Fruit fly (Drosophila melanogaster): ENCODE results near the gene CG4619.

Gene CG4619

DNA sequence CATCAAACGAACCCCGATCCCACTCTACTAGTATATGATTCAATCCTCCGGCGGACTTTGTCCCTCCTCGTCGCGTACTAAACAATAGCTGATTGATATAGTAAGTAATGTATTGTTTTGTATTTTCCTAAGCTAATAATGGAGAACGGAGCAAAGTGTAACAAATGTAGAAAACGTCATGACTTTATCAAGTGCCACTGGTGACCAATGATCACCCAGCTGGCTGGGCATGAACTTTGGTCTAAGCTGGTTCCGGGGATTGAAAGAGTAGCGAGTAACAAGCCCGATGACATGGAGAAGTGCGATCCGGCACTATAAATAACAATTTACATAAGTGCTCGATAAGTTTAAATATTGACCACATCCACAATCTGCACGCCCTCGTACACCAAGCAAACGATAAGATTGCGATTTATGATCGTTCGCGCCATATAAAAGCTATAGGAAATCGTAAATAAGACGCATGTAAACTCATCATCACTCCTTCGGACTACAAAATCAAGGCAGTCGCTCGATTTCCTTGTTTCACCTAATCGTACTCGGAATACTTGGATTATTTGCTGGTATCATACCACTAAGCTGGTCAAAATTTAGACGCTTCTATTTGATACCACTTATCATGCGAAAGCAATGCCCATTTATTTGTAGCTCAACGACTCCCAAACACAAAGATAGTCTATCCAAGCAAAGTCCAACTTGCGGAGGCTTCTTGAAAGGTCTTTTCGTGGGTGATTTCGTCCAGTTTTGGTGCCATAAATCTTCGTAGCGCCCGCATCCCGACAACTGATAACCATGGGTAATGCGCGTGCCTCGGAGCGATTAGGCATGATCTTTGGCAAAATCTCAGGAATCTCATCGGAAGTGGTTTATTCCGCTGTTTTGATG, 10.8 kb downstream of the CG4619 start (continued):
- TF ChIP-seq bsh (GFP tag; optimal IDR thresholded peaks at IDR 0.05), result peak in 1 of 2 experiments; percentile 50
- TF ChIP-seq sd (tag; optimal IDR thresholded peaks at IDR 0.05), result peak; percentile 56

DNA sequence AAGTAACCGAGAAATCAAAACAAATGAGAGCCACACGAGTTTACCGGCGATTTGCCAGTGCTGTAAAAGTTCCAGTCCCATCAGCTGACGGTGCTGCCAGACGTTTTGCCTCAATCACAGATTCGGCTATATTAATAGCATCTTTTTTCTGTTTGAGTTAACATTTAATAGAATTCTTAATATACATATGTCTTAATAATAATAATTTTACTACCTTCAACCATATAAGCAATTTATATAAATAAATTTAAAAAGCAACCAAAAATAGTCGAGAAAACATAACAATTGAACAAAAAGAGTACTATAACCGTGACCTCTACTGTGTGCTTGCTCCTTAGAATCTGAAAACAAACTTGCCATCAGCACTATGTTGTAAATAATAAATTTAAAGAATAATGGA, 15.5 kb downstream of the CG4619 start, which contains the start of the genes CG13126 and CG4709:
Gene CG13126, minus strand, starts transcription at position 63 of the 400 bp plus-strand sequence.
Gene CG4709, plus strand, starts transcription at position 207 of the 400 bp plus-strand sequence.
- peak; percentile 57 for TF ChIP-seq Dad (GFP tag; optimal IDR thresholded peaks at IDR 0.05)
- no peak for TF ChIP-seq h (optimal IDR thresholded peaks at IDR 0.05)
- peak; percentile 91 for TF ChIP-seq CG13296 (GFP tag; optimal IDR thresholded peaks at IDR 0.05)
- peak; percentile 67 for TF ChIP-seq Jarid2 (GFP tag; optimal IDR thresholded peaks at IDR 0.05)
- TF ChIP-seq lbe (GFP tag; optimal IDR thresholded peaks at IDR 0.05), result peak; percentile 89
- peak; percentile 49 for TF ChIP-seq CG33213 (GFP tag; optimal IDR thresholded peaks at IDR 0.05)
- TF ChIP-seq CG11695 (GFP tag; IDR thresholded peaks at IDR 0.05), result peak; percentile 95
- TF ChIP-seq CG7357 (GFP tag; IDR thresholded peaks at IDR 0.05), result peak; percentile 80
- peak; percentile 97 for TF ChIP-seq vvl (GFP tag; IDR thresholded peaks at IDR 0.05)
- TF ChIP-seq gsb-n (tag; optimal IDR thresholded peaks at IDR 0.05), result peak; percentile 93
- peak; percentile 52 for TF ChIP-seq Dip3 (GFP tag; optimal IDR thresholded peaks at IDR 0.05)
- peak; percentile 83 for TF ChIP-seq Mrtf (GFP tag; IDR thresholded peaks at IDR 0.05)
- peak; percentile 92 for TF ChIP-seq CG13775 (GFP tag; optimal IDR thresholded peaks at IDR 0.05)
- TF ChIP-seq HLH3B (GFP tag; IDR thresholded peaks at IDR 0.05), result peak; percentile 89
- peak; percentile 89 for TF ChIP-seq lmd (GFP tag; IDR thresholded peaks at IDR 0.05)
- peak; percentile 71 for TF ChIP-seq CG30431 (GFP tag; optimal IDR thresholded peaks at IDR 0.05)
- TF ChIP-seq CTCF (GFP tag; optimal IDR thresholded peaks at IDR 0.05), result peak; percentile 61
- peak; percentile 25 to 71 for TF ChIP-seq Pdp1 (GFP tag; optimal IDR thresholded peaks at IDR 0.05)
- peak; percentile 41 for TF ChIP-seq CG13624 (GFP tag; optimal IDR thresholded peaks at IDR 0.05)
- TF ChIP-seq NC2β (GFP tag; optimal IDR thresholded peaks at IDR 0.05), result peak; percentile 9
- TF ChIP-seq gt (GFP tag; IDR thresholded peaks at IDR 0.05), result no peak
- peak; percentile 75 for TF ChIP-seq ro (GFP tag; IDR thresholded peaks at IDR 0.05)
- peak; percentile 80 for TF ChIP-seq Ada2b (GFP tag; IDR thresholded peaks at IDR 0.05)
- TF ChIP-seq hb (GFP tag; IDR thresholded peaks at IDR 0.05; ENCODE audit: partially characterized antibody), result no peak
- TF ChIP-seq CG8359 (GFP tag; optimal IDR thresholded peaks at IDR 0.05; ENCODE audit: borderline replicate concordance), result peak; percentile 76
- no peak for TF ChIP-seq Hey (tag; optimal IDR thresholded peaks at IDR 0.05)
- TF ChIP-seq bcd (GFP tag; optimal IDR thresholded peaks at IDR 0.05), result peak; percentile 93
- TF ChIP-seq pum (GFP tag; optimal IDR thresholded peaks at IDR 0.05), result peak; percentile 40
- TF ChIP-seq psq (GFP tag; optimal IDR thresholded peaks at IDR 0.05), result peak; percentile 64
- peak; percentile 10 for TF ChIP-seq Atf-2 (GFP tag; optimal IDR thresholded peaks at IDR 0.05)
- peak; percentile 81 for TF ChIP-seq D19B (GFP tag; optimal IDR thresholded peaks at IDR 0.05)
- no peak for TF ChIP-seq Dll (GFP tag; IDR thresholded peaks at IDR 0.05; ENCODE audit: partially characterized antibody)
- TF ChIP-seq prd (optimal IDR thresholded peaks at IDR 0.05), result no peak
- peak; percentile 92 for TF ChIP-seq prd (GFP tag; IDR thresholded peaks at IDR 0.05)
- peak; percentile 50; the same call in 1 of the 2 replicates for TF ChIP-seq Lim3 (GFP tag; IDR thresholded peaks at IDR 0.05)
- peak in 1 of 3 experiments; percentile 90 for TF ChIP-seq lola (GFP tag; optimal IDR thresholded peaks at IDR 0.05)
- peak; percentile 92 for TF ChIP-seq az2 (GFP tag; optimal IDR thresholded peaks at IDR 0.05)
- peak; percentile 88 for TF ChIP-seq esg (GFP tag; conservative IDR thresholded peaks at IDR 0.05)
- peak; percentile 71 for TF ChIP-seq CG5180 (GFP tag; optimal IDR thresholded peaks at IDR 0.05)
- no peak for TF ChIP-seq pb (GFP tag; optimal IDR thresholded peaks at IDR 0.05)
- peak; percentile 92 for TF ChIP-seq nerfin-1 (tag; optimal IDR thresholded peaks at IDR 0.05)
- peak; percentile 90 for TF ChIP-seq Asciz (GFP tag; optimal IDR thresholded peaks at IDR 0.05)
- TF ChIP-seq bbx (GFP tag; IDR thresholded peaks at IDR 0.05; ENCODE audit: partially characterized antibody), result 0 out of 2 replicates have a peak, but pooled peaks have one; percentile 18
- TF ChIP-seq danr (GFP tag; IDR thresholded peaks at IDR 0.05), result peak; percentile 70
- peak; percentile 79 for TF ChIP-seq sisA (GFP tag; IDR thresholded peaks at IDR 0.05)
- peak; percentile 94 for TF ChIP-seq dmrt99B (tag; optimal IDR thresholded peaks at IDR 0.05)
